Worm (Caenorhabditis elegans) whole organism, mixed stage, embryonic: ENCODE data around the gene F15B9.8.

Source experiments
- nhr-28 ChIP-seq: fragments of 150-350 bp; optimal IDR thresholded peaks from 2 replicates; lab custom pipeline; 2014; ENCODE audit warnings: missing biosample characterization, missing genetic modification characterization
- unc-39 ChIP-seq: fragments of 150-350 bp; optimal IDR thresholded peaks from 2 replicates; lab custom pipeline; 2014; ENCODE audit warnings: missing biosample characterization, missing genetic modification characterization
- unc-62 ChIP-seq: fragments of 150-350 bp; optimal IDR thresholded peaks from 2 replicates; lab custom pipeline; 2014; ENCODE audit warnings: missing biosample characterization, missing genetic modification reagents, missing genetic modification characterization

DNA sequence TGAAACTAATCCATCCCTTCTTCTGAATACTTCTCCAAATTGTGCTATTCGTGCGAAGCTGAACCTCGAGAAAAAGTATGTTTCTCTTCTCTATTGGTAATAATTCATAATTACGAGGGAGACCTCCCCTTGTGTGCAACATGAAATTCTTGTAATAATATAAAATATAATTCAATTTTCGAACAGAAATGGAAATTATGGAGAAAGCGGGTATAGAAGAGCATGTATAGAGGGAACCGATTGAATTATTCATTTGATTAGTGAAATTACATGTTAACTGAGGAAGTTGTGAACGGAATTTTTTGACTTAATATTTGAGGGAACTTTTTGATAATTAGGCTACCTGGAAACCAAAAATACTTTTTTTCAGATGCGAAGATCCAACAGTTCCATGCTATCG lies 40.5 kb downstream of the F15B9.8 start:
- no peak for TF ChIP-seq unc-62 (GFP tag; lab: Kevin White, UChicago)
- TF ChIP-seq nhr-28, result no peak
- no peak for TF ChIP-seq unc-39 (tag; lab: Kevin White, UChicago)
